Worm (Caenorhabditis elegans) whole organism, L3 larva: ENCODE measurements around the gene F41G4.13.

ENCODE experiments used
- R02D3.7 ChIP-seq: fragments of 150-350 bp; optimal IDR thresholded peaks from 2 replicates; lab custom pipeline; 2014; ENCODE audit warnings: missing biosample characterization, missing genetic modification characterization
- ZK546.5 ChIP-seq: sonication (generic microtip); optimal IDR thresholded peaks from 2 replicates; lab custom pipeline; 2017; ENCODE audit warnings: missing biosample characterization, missing genetic modification characterization
- aly-2 ChIP-seq: fragments of 150-350 bp; optimal IDR thresholded peaks from 2 replicates; lab custom pipeline; 2014; ENCODE audit warnings: missing biosample characterization, missing genetic modification characterization
- ama-1 ChIP-seq: fragments of 150-350 bp; optimal IDR thresholded peaks from 2 replicates; lab custom pipeline; 2018
- ceh-16 ChIP-seq: sonication (generic microtip); optimal IDR thresholded peaks from 2 replicates; lab custom pipeline; 2017; ENCODE audit warnings: missing biosample characterization, missing genetic modification characterization
- ceh-28 ChIP-seq: fragments of 150-350 bp; optimal IDR thresholded peaks from 2 replicates; lab custom pipeline; 2014; ENCODE audit warnings: missing biosample characterization, missing genetic modification reagents, missing genetic modification characterization
- ceh-82 ChIP-seq: fragments of 150-350 bp; optimal IDR thresholded peaks from 2 replicates; lab custom pipeline; 2014; ENCODE audit warnings: missing biosample characterization, missing genetic modification characterization
- ceh-9 ChIP-seq: sonication (generic microtip); optimal IDR thresholded peaks from 2 replicates; lab custom pipeline; 2018; ENCODE audit warnings: missing biosample characterization, missing genetic modification characterization
- daf-12 ChIP-seq: fragments of 150-350 bp; optimal IDR thresholded peaks from 2 replicates; lab custom pipeline; 2014; ENCODE audit warnings: missing biosample characterization, missing genetic modification reagents, missing genetic modification characterization
- egl-27 ChIP-seq: sonication (generic microtip); optimal IDR thresholded peaks from 4 replicates; lab custom pipeline; 2017; ENCODE audit warnings: missing biosample characterization, missing genetic modification reagents, missing genetic modification characterization
- egl-5 ChIP-seq: fragments of 150-350 bp; optimal IDR thresholded peaks from 2 replicates; lab custom pipeline; 2017; ENCODE audit warnings: missing biosample characterization, missing genetic modification reagents, missing genetic modification characterization, inconsistent platforms
- elt-1 ChIP-seq: fragments of 150-350 bp; optimal IDR thresholded peaks from 2 replicates; lab custom pipeline; 2014; ENCODE audit warnings: missing biosample characterization, missing genetic modification characterization
- elt-2 ChIP-seq: sonication (generic microtip); optimal IDR thresholded peaks from 2 replicates; lab custom pipeline; 2016; ENCODE audit warnings: missing genetic modification reagents, mild to moderate bottlenecking, missing genetic modification characterization, missing compliant biosample characterization
- elt-3 ChIP-seq, 3 experiments: fragments of 150-350 bp in 1 of 3; sonication (generic microtip) in 2 of 3; optimal IDR thresholded peaks; 2 replicates in 2 of 3; 4 replicates in 1 of 3; lab custom pipeline; 2014 to 2017; ENCODE audit warnings: missing biosample characterization in 3 of 3, missing genetic modification characterization in 3 of 3
- eor-1 ChIP-seq, 2 experiments: fragments of 150-350 bp; optimal IDR thresholded peaks; 2 replicates each; lab custom pipeline; 2014 to 2018; ENCODE audit warnings: missing biosample characterization in 2 of 2, missing genetic modification characterization in 2 of 2
- fkh-10 ChIP-seq: sonication (generic microtip); optimal IDR thresholded peaks from 2 replicates; lab custom pipeline; 2017; ENCODE audit warnings: missing biosample characterization, missing genetic modification reagents, missing genetic modification characterization
- fkh-2 ChIP-seq: fragments of 150-350 bp; optimal IDR thresholded peaks from 2 replicates; lab custom pipeline; 2014; ENCODE audit warnings: missing biosample characterization, missing genetic modification reagents, missing genetic modification characterization
- fos-1 ChIP-seq: fragments of 150-350 bp; optimal IDR thresholded peaks from 2 replicates; lab custom pipeline; 2014; ENCODE audit warnings: missing biosample characterization, missing genetic modification characterization
- hmg-11 ChIP-seq: sonication (generic microtip); optimal IDR thresholded peaks from 2 replicates; lab custom pipeline; 2016; ENCODE audit warnings: missing genetic modification characterization, missing compliant biosample characterization
- jun-1 ChIP-seq: fragments of 150-350 bp; optimal IDR thresholded peaks from 2 replicates; lab custom pipeline; 2014; ENCODE audit warnings: missing biosample characterization, missing genetic modification reagents, missing genetic modification characterization
- lin-15B ChIP-seq: fragments of 150-350 bp; optimal IDR thresholded peaks from 2 replicates; lab custom pipeline; 2014; ENCODE audit warnings: missing biosample characterization, missing genetic modification characterization
- lin-39 ChIP-seq: fragments of 150-350 bp; optimal IDR thresholded peaks from 2 replicates; lab custom pipeline; 2018; ENCODE audit warnings: missing biosample characterization, missing genetic modification reagents, missing genetic modification characterization
- lsy-12 ChIP-seq: sonication (generic microtip); optimal IDR thresholded peaks from 2 replicates; lab custom pipeline; 2016; ENCODE audit warnings: mild to moderate bottlenecking, missing genetic modification characterization, missing compliant biosample characterization
- mdl-1 ChIP-seq: fragments of 150-350 bp; optimal IDR thresholded peaks from 2 replicates; lab custom pipeline; 2014; ENCODE audit warnings: missing biosample characterization, missing genetic modification characterization
- mml-1 ChIP-seq: fragments of 150-350 bp; sonication (generic microtip); optimal IDR thresholded peaks from 3 replicates; lab custom pipeline; 2014; ENCODE audit warnings: missing biosample characterization, missing genetic modification characterization
- nfya-1 ChIP-seq: sonication (generic microtip); optimal IDR thresholded peaks from 2 replicates; lab custom pipeline; 2017; ENCODE audit warnings: missing genetic modification characterization, mild to moderate bottlenecking, missing compliant biosample characterization, antibody characterized with exemption, moderate library complexity; ENCODE audit not compliant: insufficient read depth
- nhr-11 ChIP-seq: fragments of 150-350 bp; optimal IDR thresholded peaks from 2 replicates; lab custom pipeline; 2014; ENCODE audit warnings: missing biosample characterization, missing genetic modification characterization
- nhr-12 ChIP-seq: fragments of 150-350 bp; optimal IDR thresholded peaks from 2 replicates; lab custom pipeline; 2014; ENCODE audit warnings: missing biosample characterization, missing genetic modification characterization
- nhr-23 ChIP-seq: fragments of 150-350 bp; optimal IDR thresholded peaks from 2 replicates; lab custom pipeline; 2014; ENCODE audit warnings: missing biosample characterization, missing genetic modification reagents, missing genetic modification characterization
- nhr-237 ChIP-seq: fragments of 150-350 bp; optimal IDR thresholded peaks from 2 replicates; lab custom pipeline; 2014; ENCODE audit warnings: missing biosample characterization, missing genetic modification characterization
- nhr-25 ChIP-seq: sonication (generic microtip); optimal IDR thresholded peaks from 2 replicates; lab custom pipeline; 2017; ENCODE audit warnings: missing biosample characterization, missing genetic modification characterization
- nhr-28 ChIP-seq: fragments of 150-350 bp; optimal IDR thresholded peaks from 2 replicates; lab custom pipeline; 2014; ENCODE audit warnings: missing biosample characterization, missing genetic modification characterization
- nhr-43 ChIP-seq: sonication (generic microtip); optimal IDR thresholded peaks from 2 replicates; lab custom pipeline; 2016; ENCODE audit warnings: mild to moderate bottlenecking, missing genetic modification characterization, missing compliant biosample characterization; ENCODE audit not compliant: poor library complexity, severe bottlenecking
- nhr-67 ChIP-seq: fragments of 150-350 bp; optimal IDR thresholded peaks from 2 replicates; lab custom pipeline; 2014; ENCODE audit warnings: missing biosample characterization, missing genetic modification characterization
- nhr-76 ChIP-seq: fragments of 150-350 bp; sonication (generic microtip); optimal IDR thresholded peaks from 5 replicates; lab custom pipeline; 2014; ENCODE audit warnings: missing biosample characterization, missing genetic modification characterization
- nhr-77 ChIP-seq: fragments of 150-350 bp; optimal IDR thresholded peaks from 2 replicates; lab custom pipeline; 2014; ENCODE audit warnings: missing biosample characterization, missing genetic modification characterization
- pha-4 ChIP-seq: fragments of 150-350 bp; optimal IDR thresholded peaks from 2 replicates; lab custom pipeline; 2014; ENCODE audit warnings: missing biosample characterization, missing genetic modification reagents, missing genetic modification characterization
- pqm-1 ChIP-seq: fragments of 150-350 bp; optimal IDR thresholded peaks from 2 replicates; lab custom pipeline; 2017; ENCODE audit warnings: missing biosample characterization, missing genetic modification characterization, inconsistent platforms
- sea-2 ChIP-seq: fragments of 150-350 bp; sonication (generic microtip); optimal IDR thresholded peaks from 4 replicates; lab custom pipeline; 2014; ENCODE audit warnings: missing biosample characterization, missing genetic modification reagents, missing genetic modification characterization
- skn-1 ChIP-seq: fragments of 150-350 bp; optimal IDR thresholded peaks from 2 replicates; lab custom pipeline; 2014; ENCODE audit warnings: missing biosample characterization, missing genetic modification characterization
- snpc-4 ChIP-seq: fragments of 150-350 bp; optimal IDR thresholded peaks from 2 replicates; lab custom pipeline; 2014; ENCODE audit warnings: missing biosample characterization, missing genetic modification characterization
- tbx-2 ChIP-seq: sonication (generic microtip); optimal IDR thresholded peaks from 2 replicates; lab custom pipeline; 2016; ENCODE audit warnings: mild to moderate bottlenecking, missing genetic modification characterization, missing compliant biosample characterization
- unc-39 ChIP-seq: sonication (generic microtip); optimal IDR thresholded peaks from 4 replicates; lab custom pipeline; 2017; ENCODE audit warnings: missing biosample characterization, missing genetic modification characterization
- unc-62 ChIP-seq: fragments of 150-350 bp; sonication (generic microtip); optimal IDR thresholded peaks from 4 replicates; lab custom pipeline; 2014; ENCODE audit warnings: missing biosample characterization, missing genetic modification reagents, missing genetic modification characterization
- zag-1 ChIP-seq: fragments of 150-350 bp; optimal IDR thresholded peaks from 2 replicates; lab custom pipeline; 2014; ENCODE audit warnings: missing biosample characterization, missing genetic modification characterization
- ztf-11 ChIP-seq: fragments of 150-350 bp; optimal IDR thresholded peaks from 2 replicates; lab custom pipeline; 2014; ENCODE audit warnings: missing biosample characterization, missing genetic modification characterization
- ztf-4 ChIP-seq: fragments of 150-350 bp; optimal IDR thresholded peaks from 2 replicates; lab custom pipeline; 2014; ENCODE audit warnings: missing biosample characterization, missing genetic modification characterization

F41G4.13 gene

DNA sequence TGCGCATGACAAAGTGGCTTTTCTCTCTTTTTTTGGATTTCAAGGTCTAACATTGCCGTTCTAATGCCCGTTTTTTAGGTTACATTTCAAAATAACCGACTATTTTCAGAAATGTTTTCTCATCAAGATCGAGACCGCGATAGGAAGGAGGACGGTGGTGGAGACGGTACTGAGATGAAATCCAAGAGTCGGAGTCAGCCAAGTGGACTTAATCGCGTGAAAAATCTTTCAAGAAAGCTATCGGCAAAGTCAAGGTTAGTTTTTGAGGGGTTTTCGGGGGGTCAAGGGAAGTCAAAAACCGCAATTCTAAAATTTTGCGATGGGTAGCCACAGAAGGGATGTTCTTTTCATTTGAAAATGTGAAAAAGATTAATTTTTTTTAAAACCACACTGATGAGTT lies 38.6 kb downstream of the F41G4.13 start, which contains the start of gene aak-2:
Gene aak-2 (plus strand): TSS at position 110 of the 400 bp plus-strand sequence.
- TF ChIP-seq ceh-16: peak; percentile 14
- peak; percentile 80 for TF ChIP-seq nhr-25
- no peak for TF ChIP-seq nhr-77 (tag; lab: Kevin White, UChicago)
- peak; percentile 76 for TF ChIP-seq elt-1 (tag; lab: Kevin White, UChicago)
- no peak for TF ChIP-seq zag-1
- no peak for TF ChIP-seq ceh-82 (tag; lab: Kevin White, UChicago)
- TF ChIP-seq nhr-23 (tag; lab: Kevin White, UChicago): peak; percentile 17

DNA sequence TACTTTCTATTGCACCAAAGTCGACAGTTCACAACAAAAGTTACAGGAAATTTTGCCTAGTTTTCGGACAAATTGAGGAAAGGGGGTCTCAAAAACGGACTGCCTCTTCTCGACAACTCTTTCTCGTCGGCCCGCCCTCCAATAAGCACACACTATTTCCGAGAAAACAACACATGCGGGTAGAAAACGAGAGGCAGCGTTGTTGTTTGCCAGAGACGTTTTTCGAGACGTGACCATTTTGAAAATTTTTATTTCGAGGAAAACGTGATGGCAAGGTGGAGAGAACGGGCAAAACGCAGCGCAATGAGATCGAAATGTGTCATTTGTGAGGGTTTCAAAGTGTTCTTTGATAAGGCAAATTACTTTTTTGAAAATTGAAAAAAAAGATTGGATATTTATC lies 41.1 kb downstream of the F41G4.13 start:
- TF ChIP-seq lin-39 (tag; lab: Kevin White, UChicago) (peak; percentile 56), ztf-11 (no peak), ceh-9 (tag; lab: Kevin White, UChicago) (no peak), nhr-77 (tag; lab: Kevin White, UChicago) (no peak), nhr-25 (no peak), hmg-11 (tag; lab: Kevin White, UChicago) (peak; percentile 21), ceh-82 (tag; lab: Kevin White, UChicago) (no peak), snpc-4 (tag; lab: Kevin White, UChicago) (no peak), nhr-11 (tag; lab: Kevin White, UChicago) (no peak), egl-27 (tag; lab: Kevin White, UChicago) (no peak), daf-12 (tag; lab: Kevin White, UChicago) (no peak), ama-1 (lab: Kevin White, UChicago) (peak; percentile 16), nhr-28 (no peak), unc-39 (tag; lab: Kevin White, UChicago) (no peak), elt-1 (tag; lab: Kevin White, UChicago) (no peak), skn-1 (no peak), nhr-76 (tag; lab: Kevin White, UChicago) (no peak), lsy-12 (tag; lab: Kevin White, UChicago) (no peak), nhr-237 (tag; lab: Kevin White, UChicago) (no peak), aly-2 (tag; lab: Kevin White, UChicago) (no peak), egl-5 (no peak), nhr-43 (peak; percentile 65), sea-2 (GFP tag; lab: Kevin White, UChicago) (no peak), tbx-2 (tag; lab: Kevin White, UChicago) (no peak), zag-1 (no peak), elt-3 (tag; optimal IDR thresholded peaks at IDR 0.05; lab: Kevin White, UChicago) (no peak), ZK546.5 (no peak), lin-15B (no peak), jun-1 (no peak), mml-1 (tag; lab: Kevin White, UChicago) (no peak), elt-2 (tag; lab: Kevin White, UChicago) (peak; percentile 18), nhr-67 (tag; lab: Kevin White, UChicago) (no peak), nhr-12 (no peak), pqm-1 (no peak), ztf-4 (tag; lab: Kevin White, UChicago) (no peak), ceh-16 (no peak), nfya-1 (tag; lab: Kevin White, UChicago) (peak; percentile 49), fkh-2 (tag; lab: Kevin White, UChicago) (no peak), mdl-1 (tag; lab: Kevin White, UChicago) (no peak), fos-1 (no peak), nhr-23 (tag; lab: Kevin White, UChicago) (no peak), pha-4 (tag; lab: Kevin White, UChicago) (peak; percentile 57), fkh-10 (GFP tag; lab: Kevin White, UChicago) (no peak), eor-1 (tag; optimal IDR thresholded peaks at IDR 0.05; lab: Kevin White, UChicago) (no peak), ceh-28 (no peak), R02D3.7 (tag; lab: Kevin White, UChicago) (no peak), unc-62 (GFP tag; lab: Kevin White, UChicago) (no peak)
- TF ChIP-seq, all 47 proteins: peak for 7
